Fruit fly (Drosophila melanogaster) whole organism, embryonic: ENCODE data around the gene CG13947.

Source experiments
- B-H2 ChIP-seq: fragments of 200-800 bp; sonication (Bioruptor generic); optimal IDR thresholded peaks from 2 replicates; lab custom pipeline; 2018; ENCODE audit warnings: missing biosample characterization, mild to moderate bottlenecking, missing genetic modification characterization
- BEAF-32 ChIP-seq: fragments of 200-800 bp; sonication (Bioruptor generic); optimal IDR thresholded peaks from 3 replicates; lab custom pipeline; 2017; ENCODE audit warnings: missing biosample characterization, missing genetic modification characterization, mild to moderate bottlenecking, moderate library complexity, missing genetic modification reagents
- Blimp-1 ChIP-seq: fragments of 200-800 bp; sonication (Bioruptor generic); optimal IDR thresholded peaks from 3 replicates; lab custom pipeline; 2018; ENCODE audit warnings: missing biosample characterization, missing genetic modification characterization, mild to moderate bottlenecking, moderate library complexity, missing genetic modification reagents
- CG11695 ChIP-seq: fragments of 200-800 bp; sonication (Bioruptor generic); IDR thresholded peaks from 3 replicates; pipeline ENCODE4 v1.3.6; 2022; ENCODE audit warnings: missing biosample characterization, missing genetic modification characterization
- CG12155 ChIP-seq: fragments of 200-800 bp; sonication (Bioruptor generic); optimal IDR thresholded peaks from 3 replicates; lab custom pipeline; 2016; ENCODE audit warnings: missing biosample characterization, missing genetic modification characterization
- CG12659 ChIP-seq: fragments of 200-800 bp; sonication (Bioruptor generic); optimal IDR thresholded peaks from 3 replicates; lab custom pipeline; 2017; ENCODE audit warnings: mild to moderate bottlenecking, missing biosample characterization, missing genetic modification reagents, missing genetic modification characterization
- CG13424 ChIP-seq: fragments of 200-800 bp; sonication (Bioruptor generic); optimal IDR thresholded peaks from 2 replicates; lab custom pipeline; 2019; ENCODE audit warnings: missing biosample characterization, mild to moderate bottlenecking, missing genetic modification characterization, moderate library complexity
- CG14014 ChIP-seq: fragments of 200-800 bp; sonication (Bioruptor generic); IDR thresholded peaks from 2 replicates; pipeline ENCODE4 v1.3.6; 2022; ENCODE audit warnings: missing biosample characterization, missing genetic modification characterization
- CG17186 ChIP-seq: fragments of 200-800 bp; sonication (Bioruptor generic); optimal IDR thresholded peaks from 3 replicates; lab custom pipeline; 2017; ENCODE audit warnings: missing biosample characterization, missing genetic modification reagents, missing genetic modification characterization
- CG17359 ChIP-seq: fragments of 200-800 bp; sonication (Bioruptor generic); optimal IDR thresholded peaks from 3 replicates; lab custom pipeline; 2018; ENCODE audit warnings: missing biosample characterization, mild to moderate bottlenecking, missing genetic modification characterization, moderate library complexity
- CG17361 ChIP-seq: fragments of 200-800 bp; sonication (Bioruptor generic); IDR thresholded peaks from 3 replicates; pipeline ENCODE4 v1.3.6; 2022; ENCODE audit warnings: missing biosample characterization, missing genetic modification characterization
- CG18764 ChIP-seq: fragments of 200-800 bp; sonication (Bioruptor generic); optimal IDR thresholded peaks from 3 replicates; lab custom pipeline; 2016; ENCODE audit warnings: missing biosample characterization, missing genetic modification characterization
- CG32767 ChIP-seq: fragments of 200-800 bp; sonication (Bioruptor generic); IDR thresholded peaks from 2 replicates; pipeline ENCODE4 v1.3.6; 2022; ENCODE audit warnings: missing biosample characterization, missing genetic modification characterization
- CG4328 ChIP-seq: fragments of 200-800 bp; sonication (Bioruptor generic); optimal IDR thresholded peaks from 3 replicates; lab custom pipeline; 2017; ENCODE audit warnings: missing biosample characterization, missing genetic modification reagents, missing genetic modification characterization
- CG4360 ChIP-seq: fragments of 200-800 bp; sonication (Bioruptor generic); IDR thresholded peaks from 2 replicates; pipeline ENCODE4 v1.3.6; 2022; ENCODE audit warnings: missing biosample characterization, missing genetic modification characterization
- CG4424 ChIP-seq: fragments of 200-800 bp; sonication (Bioruptor generic); optimal IDR thresholded peaks from 3 replicates; lab custom pipeline; 2016; ENCODE audit warnings: missing biosample characterization, missing genetic modification characterization
- CG4820 ChIP-seq: fragments of 200-800 bp; sonication (Bioruptor generic); optimal IDR thresholded peaks from 3 replicates; lab custom pipeline; 2016; ENCODE audit warnings: missing biosample characterization, missing genetic modification characterization
- CG6175 ChIP-seq: fragments of 200-800 bp; sonication (Bioruptor generic); IDR thresholded peaks from 3 replicates; pipeline ENCODE4 v1.3.6; 2022; ENCODE audit warnings: missing biosample characterization, missing genetic modification characterization
- CG6689 ChIP-seq: fragments of 200-800 bp; sonication (Bioruptor generic); IDR thresholded peaks from 2 replicates; pipeline ENCODE4 v1.3.6; 2022; ENCODE audit warnings: missing biosample characterization, missing genetic modification characterization
- CG7839 ChIP-seq: fragments of 200-800 bp; sonication (Bioruptor generic); optimal IDR thresholded peaks from 3 replicates; lab custom pipeline; 2018; ENCODE audit warnings: missing biosample characterization, mild to moderate bottlenecking, missing genetic modification characterization, moderate library complexity
- CG9215 ChIP-seq: fragments of 200-800 bp; sonication (Bioruptor generic); IDR thresholded peaks from 2 replicates; pipeline ENCODE4 v1.3.6; 2022; ENCODE audit warnings: missing biosample characterization, missing genetic modification characterization
- CG9876 ChIP-seq: fragments of 200-800 bp; sonication (Bioruptor generic); optimal IDR thresholded peaks from 2 replicates; lab custom pipeline; 2016; ENCODE audit warnings: missing biosample characterization, missing genetic modification characterization
- CHES-1-like ChIP-seq: fragments of 200-800 bp; sonication (Bioruptor generic); optimal IDR thresholded peaks from 2 replicates; lab custom pipeline; 2016; ENCODE audit warnings: missing biosample characterization, missing genetic modification characterization
- CkIIα-i1 ChIP-seq: fragments of 200-800 bp; sonication (Bioruptor generic); IDR thresholded peaks from 2 replicates; pipeline ENCODE4 v1.3.6; 2022; ENCODE audit warnings: missing biosample characterization, missing genetic modification characterization
- Dbx ChIP-seq: fragments of 200-800 bp; sonication (Bioruptor generic); IDR thresholded peaks from 3 replicates; pipeline ENCODE4 v1.3.6; 2022; ENCODE audit warnings: missing biosample characterization, missing genetic modification characterization
- Dip3 ChIP-seq: fragments of 200-800 bp; sonication (Bioruptor generic); optimal IDR thresholded peaks from 3 replicates; lab custom pipeline; 2016; ENCODE audit warnings: missing biosample characterization, missing genetic modification characterization
- HLH3B ChIP-seq: fragments of 200-800 bp; sonication (Bioruptor generic); IDR thresholded peaks from 2 replicates; pipeline ENCODE4 v1.3.6; 2022; ENCODE audit warnings: missing biosample characterization, missing genetic modification characterization
- HmgZ ChIP-seq: fragments of 200-800 bp; sonication (Bioruptor generic); optimal IDR thresholded peaks from 2 replicates; lab custom pipeline; 2018; ENCODE audit warnings: missing biosample characterization, mild to moderate bottlenecking, missing genetic modification characterization
- Lpt ChIP-seq: fragments of >200 bp; optimal IDR thresholded peaks from 2 replicates; lab custom pipeline; 2018; ENCODE audit warnings: missing biosample characterization, missing genetic modification characterization
- MTF-1 ChIP-seq: fragments of 200-800 bp; sonication (Bioruptor generic); optimal IDR thresholded peaks from 2 replicates; lab custom pipeline; 2018; ENCODE audit warnings: missing biosample characterization, mild to moderate bottlenecking, missing genetic modification characterization, borderline replicate concordance
- Myb ChIP-seq: fragments of 200-800 bp; sonication (Bioruptor generic); optimal IDR thresholded peaks from 2 replicates; lab custom pipeline; 2016; ENCODE audit warnings: missing biosample characterization, missing genetic modification characterization
- NC2β ChIP-seq: fragments of 200-800 bp; sonication (Bioruptor generic); optimal IDR thresholded peaks from 2 replicates; lab custom pipeline; 2016; ENCODE audit warnings: missing biosample characterization, missing genetic modification characterization
- Neu2 ChIP-seq: fragments of 200-800 bp; sonication (Bioruptor generic); optimal IDR thresholded peaks from 3 replicates; lab custom pipeline; 2016; ENCODE audit warnings: missing biosample characterization, missing genetic modification characterization, borderline replicate concordance
- Oli ChIP-seq: fragments of 200-800 bp; sonication (Bioruptor generic); optimal IDR thresholded peaks from 2 replicates; lab custom pipeline; 2018; ENCODE audit warnings: missing biosample characterization, mild to moderate bottlenecking, missing genetic modification characterization, moderate library complexity
- Sry-β ChIP-seq: fragments of 200-800 bp; sonication (Bioruptor generic); optimal IDR thresholded peaks from 2 replicates; lab custom pipeline; 2018; ENCODE audit warnings: missing biosample characterization, mild to moderate bottlenecking, missing genetic modification characterization, moderate library complexity
- ab ChIP-seq: fragments of 200-800 bp; sonication (Bioruptor generic); optimal IDR thresholded peaks from 2 replicates; lab custom pipeline; 2016; ENCODE audit warnings: missing biosample characterization, missing genetic modification characterization
- cato ChIP-seq: fragments of 200-800 bp; sonication (Bioruptor generic); optimal IDR thresholded peaks from 2 replicates; lab custom pipeline; 2016; ENCODE audit warnings: missing biosample characterization, missing genetic modification characterization, borderline replicate concordance
- crol ChIP-seq: fragments of 200-800 bp; sonication (Bioruptor generic); IDR thresholded peaks from 2 replicates; pipeline ENCODE4 v1.3.6; 2022; ENCODE audit warnings: missing biosample characterization, missing genetic modification characterization
- disco-r ChIP-seq: fragments of 200-800 bp; sonication (Bioruptor generic); optimal IDR thresholded peaks from 2 replicates; lab custom pipeline; 2016; ENCODE audit warnings: missing biosample characterization, missing genetic modification characterization
- gcm ChIP-seq: fragments of 200-800 bp; sonication (Bioruptor generic); optimal IDR thresholded peaks from 2 replicates; lab custom pipeline; 2019; ENCODE audit warnings: missing biosample characterization, mild to moderate bottlenecking, missing genetic modification characterization, moderate library complexity
- jing ChIP-seq: fragments of 200-800 bp; sonication (Bioruptor generic); optimal IDR thresholded peaks from 2 replicates; lab custom pipeline; 2018; ENCODE audit warnings: missing biosample characterization, mild to moderate bottlenecking, missing genetic modification characterization
- pnt ChIP-seq: fragments of 200-800 bp; sonication (Bioruptor generic); optimal IDR thresholded peaks from 3 replicates; lab custom pipeline; 2016; ENCODE audit warnings: missing biosample characterization, missing genetic modification characterization
- pros ChIP-seq: fragments of 200-800 bp; sonication (Bioruptor generic); optimal IDR thresholded peaks from 3 replicates; lab custom pipeline; 2019; ENCODE audit warnings: missing biosample characterization, mild to moderate bottlenecking, missing genetic modification characterization, moderate library complexity
- shn ChIP-seq: fragments of 200-800 bp; sonication (Bioruptor generic); optimal IDR thresholded peaks from 3 replicates; lab custom pipeline; 2016; ENCODE audit warnings: missing biosample characterization, missing genetic modification characterization
- sqz ChIP-seq: fragments of 200-800 bp; sonication (Bioruptor generic); optimal IDR thresholded peaks from 3 replicates; lab custom pipeline; 2018; ENCODE audit warnings: missing biosample characterization, mild to moderate bottlenecking, missing genetic modification characterization
- stwl ChIP-seq: fragments of 200-800 bp; sonication (Bioruptor generic); optimal IDR thresholded peaks from 3 replicates; lab custom pipeline; 2018; ENCODE audit warnings: missing biosample characterization, mild to moderate bottlenecking, missing genetic modification characterization, moderate library complexity
- tin ChIP-seq: fragments of 200-800 bp; sonication (Bioruptor generic); optimal IDR thresholded peaks from 3 replicates; lab custom pipeline; 2016; ENCODE audit warnings: missing biosample characterization, missing genetic modification characterization
- wdn ChIP-seq: fragments of 200-800 bp; sonication (Bioruptor generic); IDR thresholded peaks from 2 replicates; pipeline ENCODE4 v1.3.6; 2022; ENCODE audit warnings: missing biosample characterization, missing genetic modification characterization
- zfh1 ChIP-seq: fragments of 200-800 bp; sonication (Bioruptor generic); IDR thresholded peaks from 3 replicates; pipeline ENCODE4 v1.3.6; 2022; ENCODE audit warnings: missing biosample characterization, missing genetic modification characterization

Gene CG13947

dm6 chr2L:819315-820032, 40.5 kb downstream of the CG13947 start, which contains the start of the genes PGAP2 and Clp (continued):
- TF ChIP-seq CG4820 (GFP tag; lab: Kevin White, UChicago) (peak; percentile 55), BEAF-32 (peak; percentile 77), CG4328 (GFP tag; lab: Kevin White, UChicago) (peak; percentile 48), CkIIα-i1 (no peak), sqz (GFP tag; lab: Kevin White, UChicago) (no peak), CG17359 (peak; percentile 67), NC2β (GFP tag; lab: Kevin White, UChicago) (no peak), Neu2 (GFP tag; lab: Kevin White, UChicago) (peak; percentile 33), MTF-1 (GFP tag; lab: Kevin White, UChicago) (no peak), pnt (peak; percentile 16), HLH3B (peak; percentile 58), Myb (GFP tag; lab: Kevin White, UChicago) (no peak), pros (GFP tag; lab: Kevin White, UChicago) (no peak), Oli (tag; lab: Kevin White, UChicago) (peak; percentile 68), CG11695 (GFP tag; lab: Robert Waterston, UW) (peak; percentile 52; the same call in 2 of the 3 replicates), CG32767 (GFP tag; lab: Robert Waterston, UW) (peak; percentile 71; the same call in 1 of the 2 replicates), CG17361 (GFP tag; lab: Robert Waterston, UW) (peak; percentile 91), wdn (GFP tag; lab: Robert Waterston, UW) (no peak), CG6689 (peak; percentile 76), zfh1 (GFP tag; lab: Robert Waterston, UW) (peak; percentile 65; the same call in 2 of the 3 replicates), Dbx (GFP tag; lab: Robert Waterston, UW) (peak; percentile 72; the same call in 2 of the 3 replicates), cato (peak; percentile 62), CG12659 (GFP tag; lab: Kevin White, UChicago) (peak; percentile 79), Lpt (GFP tag; lab: Kevin White, UChicago) (no peak), CG4424 (GFP tag; lab: Kevin White, UChicago) (peak; percentile 79), CG9876 (GFP tag; lab: Kevin White, UChicago) (no peak), CG6175 (GFP tag; lab: Robert Waterston, UW) (peak; percentile 45; the same call in 1 of the 3 replicates), CG9215 (GFP tag; lab: Robert Waterston, UW) (peak; percentile 77; the same call in 1 of the 2 replicates), CG17186 (GFP tag; lab: Kevin White, UChicago) (peak; percentile 48), CG13424 (tag; lab: Kevin White, UChicago) (peak; percentile 79), tin (peak; percentile 73), stwl (tag; lab: Kevin White, UChicago) (peak; percentile 42), CG18764 (GFP tag; lab: Kevin White, UChicago) (peak; percentile 60), CG12155 (GFP tag; lab: Kevin White, UChicago) (peak; percentile 73), CG14014 (GFP tag; lab: Robert Waterston, UW) (no peak; the same call in none of the 2 replicates), ab (GFP tag; lab: Kevin White, UChicago) (no peak), CG7839 (tag; lab: Kevin White, UChicago) (peak; percentile 81), Blimp-1 (GFP tag; lab: Kevin White, UChicago) (peak; percentile 65), shn (GFP tag; lab: Kevin White, UChicago) (peak; percentile 21), CG4360 (peak; percentile 71), crol (no peak), disco-r (GFP tag; lab: Kevin White, UChicago) (no peak), jing (GFP tag; lab: Kevin White, UChicago) (no peak), CHES-1-like (GFP tag; lab: Kevin White, UChicago) (peak; percentile 30), gcm (GFP tag; lab: Kevin White, UChicago) (peak; percentile 36), Sry-β (GFP tag; lab: Kevin White, UChicago) (peak; percentile 99), B-H2 (GFP tag; lab: Kevin White, UChicago) (peak; percentile 23), HmgZ (tag; lab: Kevin White, UChicago) (peak; percentile 80), Dip3 (no peak)
